Worm (Caenorhabditis elegans): ENCODE measurements around the gene meg-1.

- TF ChIP-seq R02D3.7 (tag; optimal IDR thresholded peaks at IDR 0.05): no peak
- TF ChIP-seq lin-13 (GFP tag; optimal IDR thresholded peaks at IDR 0.05): no peak
- TF ChIP-seq skn-1 (tag; optimal IDR thresholded peaks at IDR 0.05): no peak
- TF ChIP-seq nhr-12 (tag; optimal IDR thresholded peaks at IDR 0.05): no peak
- TF ChIP-seq snpc-4 (tag; optimal IDR thresholded peaks at IDR 0.05): no peak
- TF ChIP-seq ama-1 (optimal IDR thresholded peaks at IDR 0.05): no peak
Observed at ce11 chrX:13973769-13974168, 44.3 kb upstream of the meg-1 start.
